Worm (Caenorhabditis elegans) whole organism, L4/young adult: ENCODE measurements around the gene phf-15.
A peak's percentile ranks its signal among the peaks of the same experiment; 100 is the strongest.
"Not testable (repeated sequence)": the region's sequence is repeated elsewhere in the genome, so short reads cannot be mapped to it uniquely, and the experiment has no call there.

ENCODE experiments used
- W03F9.2 ChIP-seq: fragments of 150-350 bp; optimal IDR thresholded peaks from 2 replicates; lab custom pipeline; 2014; ENCODE audit warnings: missing biosample characterization, missing genetic modification characterization
- dao-5 ChIP-seq: sonication (generic microtip); optimal IDR thresholded peaks from 2 replicates; lab custom pipeline; 2016; ENCODE audit warnings: missing genotype, missing genetic modification characterization, moderate library complexity, missing compliant biosample characterization
- him-1 ChIP-seq: sonication (generic microtip); optimal IDR thresholded peaks from 2 replicates; lab custom pipeline; 2016; ENCODE audit warnings: missing genotype, missing genetic modification reagents, missing genetic modification characterization, missing compliant biosample characterization

Gene phf-15

DNA sequence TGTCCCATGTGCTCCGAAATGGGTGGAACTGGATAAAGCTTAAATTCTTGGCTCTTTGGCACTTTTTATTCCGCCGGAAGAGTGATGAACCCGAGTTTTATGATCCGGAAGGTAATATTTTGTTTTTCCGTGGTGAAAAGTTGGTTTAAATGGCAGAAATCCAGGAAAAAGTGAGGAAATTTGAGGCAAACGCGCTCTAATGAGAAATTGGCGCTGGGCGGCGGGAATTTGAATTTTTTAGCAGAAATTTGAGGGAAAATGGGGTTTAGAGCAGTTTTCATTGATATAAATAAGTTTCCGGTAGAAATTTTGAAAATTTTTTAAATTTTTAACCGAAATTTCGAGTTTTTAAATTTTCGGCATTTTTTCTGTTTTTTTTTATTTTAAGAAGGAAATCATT, 11.0 kb upstream of the phf-15 start:
- TF ChIP-seq dao-5 (tag; lab: Kevin White, UChicago) (no peak), W03F9.2 (tag; lab: Kevin White, UChicago) (no peak), him-1 (tag; lab: Kevin White, UChicago) (no peak)

ce11 chrIII:3312111-3312510, 10.5 kb upstream of the phf-15 start:
- TF ChIP-seq W03F9.2 (tag; lab: Kevin White, UChicago) (no peak), dao-5 (tag; lab: Kevin White, UChicago) (no peak), him-1 (tag; lab: Kevin White, UChicago) (no peak)

ce11 chrIII:3317887-3318286, 4.8 kb upstream of the phf-15 start:
- no peak for TF ChIP-seq him-1 (tag; lab: Kevin White, UChicago)
- TF ChIP-seq dao-5 (tag; lab: Kevin White, UChicago), result no peak
- TF ChIP-seq W03F9.2 (tag; lab: Kevin White, UChicago), result no peak

DNA sequence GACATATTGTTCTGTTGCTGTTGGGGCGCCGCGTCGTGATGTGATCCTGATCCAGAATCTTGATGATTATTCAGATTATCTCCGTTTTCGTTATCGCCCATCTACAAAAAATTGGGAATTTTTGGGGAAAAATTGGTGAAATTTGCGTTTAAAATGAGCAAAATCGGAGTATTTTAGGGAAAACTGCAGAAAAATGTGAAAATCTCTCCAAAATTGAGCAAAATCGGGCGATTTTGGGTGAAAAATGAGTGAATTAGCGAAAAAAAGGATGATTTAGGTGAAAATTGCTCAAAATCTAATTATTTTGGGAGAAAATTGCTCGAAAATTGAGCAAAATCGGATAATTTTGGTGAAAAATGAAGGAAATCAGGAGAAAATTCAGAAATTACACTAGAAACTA, 1.5 kb upstream of the phf-15 start, which contains the start of gene Y53G8AR.9:
Gene Y53G8AR.9, minus strand, starts transcription at position 101 of the 400 bp plus-strand sequence.
- no peak for TF ChIP-seq W03F9.2 (tag; lab: Kevin White, UChicago)
- no peak for TF ChIP-seq him-1 (tag; lab: Kevin White, UChicago)
- TF ChIP-seq dao-5 (tag; lab: Kevin White, UChicago), result no peak

DNA sequence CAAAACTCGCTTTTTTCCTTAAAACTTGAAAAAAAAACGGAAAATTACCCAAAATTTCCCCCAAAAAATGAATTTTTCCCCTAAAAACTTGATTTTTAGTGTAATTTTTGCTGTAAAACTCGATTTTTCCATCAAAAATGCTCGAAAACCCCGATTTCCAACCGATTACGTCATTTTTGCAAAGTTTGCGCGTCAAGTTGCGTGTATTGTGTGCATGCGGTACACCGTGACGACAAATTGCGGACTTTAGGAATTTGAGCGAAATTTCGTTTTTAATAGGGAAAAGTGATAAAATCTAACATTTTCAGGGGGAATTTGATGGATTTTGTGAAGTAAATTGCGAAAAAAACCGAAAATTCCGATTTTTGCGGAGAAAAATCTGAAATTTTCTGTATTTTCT, 1.3 kb downstream of the phf-15 start:
- no peak for TF ChIP-seq dao-5 (tag; lab: Kevin White, UChicago)
- TF ChIP-seq W03F9.2 (tag; lab: Kevin White, UChicago), result peak; percentile 24
- no peak for TF ChIP-seq him-1 (tag; lab: Kevin White, UChicago)

DNA sequence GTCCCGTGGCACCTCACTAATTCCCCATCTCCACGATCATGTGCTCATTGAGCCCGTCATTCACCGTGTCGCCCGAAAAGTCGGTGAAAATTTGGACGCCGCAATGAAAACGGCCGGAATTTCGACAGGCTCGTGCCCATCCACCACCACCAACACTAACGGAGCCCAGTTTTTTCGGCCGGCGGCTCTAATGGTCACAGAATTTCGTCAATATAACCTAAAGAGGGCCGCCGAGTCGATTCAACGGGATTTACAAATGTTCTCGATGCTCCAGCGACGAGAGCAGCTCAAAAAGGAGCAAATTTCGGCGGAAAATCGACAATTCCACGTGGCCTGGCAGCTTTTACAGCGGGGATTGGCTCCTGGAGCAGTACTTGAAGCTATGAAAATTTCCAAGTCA, 6.8 kb downstream of the phf-15 start:
- TF ChIP-seq dao-5 (tag; lab: Kevin White, UChicago) (no peak), him-1 (tag; lab: Kevin White, UChicago) (no peak)

- TF ChIP-seq him-1 (tag; lab: Kevin White, UChicago), result no peak
- no peak for TF ChIP-seq dao-5 (tag; lab: Kevin White, UChicago)
- no peak for TF ChIP-seq W03F9.2 (tag; lab: Kevin White, UChicago)
Observed at ce11 chrIII:3331767-3332166, 9.1 kb downstream of the phf-15 start.

DNA sequence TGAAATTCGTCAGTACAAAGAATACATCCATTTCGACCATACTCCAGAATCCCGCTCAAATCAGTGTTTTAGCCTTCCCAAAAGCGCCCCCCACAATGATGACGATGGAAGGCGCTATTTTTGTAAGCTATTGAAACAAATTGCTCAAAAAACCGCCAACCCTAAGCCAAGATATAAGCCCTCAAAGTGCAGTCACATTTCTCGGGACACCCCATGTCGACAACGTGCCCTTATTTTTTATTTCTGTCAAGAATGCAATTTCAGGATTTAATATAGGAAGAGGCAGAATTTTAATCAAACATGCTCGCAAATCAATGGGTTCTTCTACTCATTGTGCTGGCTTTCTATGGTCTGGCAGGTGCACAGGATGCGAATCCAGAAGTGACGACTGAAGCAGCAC, 10.1 kb downstream of the phf-15 start, which contains the start of gene Y53G8AR.1:
Gene Y53G8AR.1, plus strand, starts transcription at position 301 of the 400 bp plus-strand sequence.
- not testable (repeated sequence) for TF ChIP-seq W03F9.2, him-1, dao-5 (tag; lab: Kevin White, UChicago)

- TF ChIP-seq him-1 (tag; lab: Kevin White, UChicago), result no peak
- no peak for TF ChIP-seq W03F9.2 (tag; lab: Kevin White, UChicago)
- no peak for TF ChIP-seq dao-5 (tag; lab: Kevin White, UChicago)
Observed at ce11 chrIII:3339317-3340016, 16.8 kb downstream of the phf-15 start.

- TF ChIP-seq W03F9.2 (tag; lab: Kevin White, UChicago), result no peak
- no peak for TF ChIP-seq him-1 (tag; lab: Kevin White, UChicago)
- TF ChIP-seq dao-5 (tag; lab: Kevin White, UChicago), result no peak
Observed at ce11 chrIII:3343463-3343862, 20.8 kb downstream of the phf-15 start.

DNA sequence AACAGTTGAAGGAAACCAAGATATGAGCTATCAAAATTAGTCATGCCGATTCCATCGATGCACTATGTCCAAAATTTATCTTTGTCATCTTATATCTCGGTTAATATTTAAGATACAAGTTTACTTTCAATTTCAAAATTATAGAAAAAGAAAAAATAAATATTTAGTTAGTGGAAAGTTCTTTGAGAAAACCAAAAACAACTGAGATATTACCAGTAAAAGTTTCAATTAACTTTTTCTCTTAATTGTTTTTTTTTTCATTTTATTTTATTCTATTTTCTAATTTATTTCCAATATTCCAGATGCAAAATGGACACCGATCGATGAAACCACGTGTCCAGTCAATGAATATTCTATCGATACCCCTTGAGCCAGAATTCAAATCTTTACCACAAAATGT, 21.9 kb downstream of the phf-15 start, which contains the start of gene gei-1:
Gene gei-1, plus strand, starts transcription at position 301 of the 400 bp plus-strand sequence.
- no peak for TF ChIP-seq him-1 (tag; lab: Kevin White, UChicago)
- TF ChIP-seq W03F9.2 (tag; lab: Kevin White, UChicago), result no peak
- TF ChIP-seq dao-5 (tag; lab: Kevin White, UChicago), result no peak

- TF ChIP-seq W03F9.2 (tag; lab: Kevin White, UChicago), result no peak
- no peak for TF ChIP-seq dao-5 (tag; lab: Kevin White, UChicago)
- TF ChIP-seq him-1 (tag; lab: Kevin White, UChicago), result no peak
Observed at ce11 chrIII:3345835-3346234, 23.2 kb downstream of the phf-15 start.

DNA sequence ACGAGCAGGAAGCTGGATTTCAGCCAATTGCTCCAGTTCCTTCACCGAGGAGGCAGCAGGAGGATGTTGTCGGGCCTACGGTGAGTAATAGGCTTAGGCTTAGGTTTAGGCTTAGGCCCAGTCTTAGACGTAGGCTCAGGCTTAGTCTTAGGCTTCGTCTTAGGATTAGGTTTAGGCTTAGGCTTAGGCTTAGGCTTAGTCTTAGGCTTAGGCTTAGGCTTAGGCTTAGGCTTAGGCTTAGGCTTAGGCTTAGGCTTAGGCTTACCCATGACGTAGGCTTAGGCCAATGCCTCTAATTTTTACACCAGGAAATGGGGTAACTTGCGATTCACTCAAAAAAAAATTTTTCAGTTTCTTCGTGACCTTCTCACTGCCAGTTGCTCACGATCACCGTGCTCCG, 24.0 kb downstream of the phf-15 start:
- TF ChIP-seq him-1 (tag; lab: Kevin White, UChicago), result no peak
- no peak for TF ChIP-seq W03F9.2 (tag; lab: Kevin White, UChicago)

DNA sequence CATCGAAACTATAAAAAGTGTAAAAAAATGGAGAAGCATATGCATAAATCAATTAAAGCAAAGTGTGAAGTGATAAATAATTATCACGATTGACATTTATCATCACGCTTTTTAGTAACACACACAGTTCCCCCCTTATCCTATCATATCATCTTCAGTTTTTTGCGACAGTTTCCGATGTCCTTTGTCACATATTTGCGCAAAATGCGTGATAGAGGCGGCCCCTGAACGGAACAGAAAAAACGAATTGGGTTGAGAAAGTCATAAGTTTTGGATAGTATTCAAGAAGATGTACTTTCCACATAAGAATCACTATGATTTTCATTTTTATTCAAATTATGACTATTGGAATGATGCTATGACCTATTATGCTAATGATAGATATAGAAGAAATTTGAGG, 26.4 kb downstream of the phf-15 start:
- TF ChIP-seq him-1 (tag; lab: Kevin White, UChicago), result no peak
- no peak for TF ChIP-seq W03F9.2 (tag; lab: Kevin White, UChicago)
- no peak for TF ChIP-seq dao-5 (tag; lab: Kevin White, UChicago)
